Worm (Caenorhabditis elegans) whole organism, L1 larva: ENCODE data around the gene Y75B8A.63.

ENCODE experiments used
- C16A3.4 ChIP-seq: fragments of 150-350 bp; optimal IDR thresholded peaks from 2 replicates; lab custom pipeline; 2014; ENCODE audit warnings: missing biosample characterization, missing genetic modification characterization
- F16B12.6 ChIP-seq: fragments of 150-350 bp; optimal IDR thresholded peaks from 2 replicates; lab custom pipeline; 2014; ENCODE audit warnings: missing biosample characterization, missing genetic modification characterization
- Y116A8C.19 ChIP-seq: sonication (generic microtip); optimal IDR thresholded peaks from 2 replicates; lab custom pipeline; 2016; ENCODE audit warnings: missing compliant biosample characterization, missing genetic modification characterization, borderline replicate concordance
- aha-1 ChIP-seq: fragments of 150-350 bp; optimal IDR thresholded peaks from 2 replicates; lab custom pipeline; 2014; ENCODE audit warnings: missing biosample characterization, missing genetic modification characterization
- alr-1 ChIP-seq: fragments of 200-800 bp; sonication (Bioruptor generic); optimal IDR thresholded peaks from 2 replicates; lab custom pipeline; 2018; ENCODE audit warnings: borderline replicate concordance, mild to moderate bottlenecking, missing genetic modification characterization, missing compliant biosample characterization
- aly-2 ChIP-seq: fragments of 150-350 bp; optimal IDR thresholded peaks from 2 replicates; lab custom pipeline; 2014; ENCODE audit warnings: missing biosample characterization, missing genetic modification characterization
- dpl-1 ChIP-seq, 3 experiments: fragments of 150-350 bp in 2 of 3; sonication (generic microtip) in 1 of 3; optimal IDR thresholded peaks; 2 replicates each; lab custom pipeline; 2014 to 2017; ENCODE audit warnings: missing biosample characterization in 3 of 3, missing genetic modification characterization in 3 of 3, missing genetic modification reagents in 3 of 3
- efl-1 ChIP-seq, 4 experiments: fragments of 150-350 bp; optimal IDR thresholded peaks in 3 of 4; peaks in 1 of 4; 1 replicate in 1 of 4; 2 replicates in 3 of 4; lab custom pipeline; 2014; ENCODE audit warnings: missing biosample characterization in 2 of 4, missing genetic modification characterization in 2 of 4, missing genetic modification reagents in 2 of 4
- efl-3 ChIP-seq: fragments of 200-800 bp; sonication (Bioruptor generic); optimal IDR thresholded peaks from 2 replicates; lab custom pipeline; 2018; ENCODE audit warnings: mild to moderate bottlenecking, missing genetic modification characterization, missing compliant biosample characterization
- egl-27 ChIP-seq, 2 experiments: fragments of 150-350 bp in 1 of 2; sonication (generic microtip); optimal IDR thresholded peaks; 3 replicates each; lab custom pipeline; 2017 to 2018; ENCODE audit warnings: missing biosample characterization in 2 of 2, missing genetic modification characterization in 2 of 2, missing genetic modification reagents in 2 of 2
- ets-5 ChIP-seq: fragments of 200-800 bp; sonication (Bioruptor generic); IDR thresholded peaks from 2 replicates; pipeline ENCODE4 v1.3.6; 2022; ENCODE audit warnings: missing genetic modification characterization, missing compliant biosample characterization
- fkh-10 ChIP-seq: sonication (generic microtip); optimal IDR thresholded peaks from 2 replicates; lab custom pipeline; 2017; ENCODE audit warnings: missing biosample characterization, missing genetic modification reagents, missing genetic modification characterization
- fkh-4 ChIP-seq: sonication (generic microtip); optimal IDR thresholded peaks from 2 replicates; lab custom pipeline; 2016; ENCODE audit warnings: missing compliant biosample characterization, missing genetic modification characterization, borderline replicate concordance
- grh-1 ChIP-seq: fragments of 200-800 bp; sonication (Bioruptor generic); IDR thresholded peaks from 2 replicates; pipeline ENCODE4 v1.3.6; 2022; ENCODE audit warnings: missing genetic modification reagents, missing genetic modification characterization, missing compliant biosample characterization
- hlh-4 ChIP-seq: sonication (generic microtip); optimal IDR thresholded peaks from 2 replicates; lab custom pipeline; 2016; ENCODE audit warnings: mild to moderate bottlenecking, missing genetic modification characterization, missing compliant biosample characterization
- hpl-2 ChIP-seq: fragments of 150-350 bp; optimal IDR thresholded peaks from 2 replicates; lab custom pipeline; 2014; ENCODE audit warnings: missing biosample characterization, missing genetic modification reagents, missing genetic modification characterization
- jun-1 ChIP-seq: fragments of 150-350 bp; optimal IDR thresholded peaks from 2 replicates; lab custom pipeline; 2014; ENCODE audit warnings: missing biosample characterization, missing genetic modification reagents, missing genetic modification characterization
- lin-39 ChIP-seq: fragments of 150-350 bp; optimal IDR thresholded peaks from 2 replicates; lab custom pipeline; 2014; ENCODE audit warnings: missing biosample characterization, missing genetic modification reagents, missing genetic modification characterization
- lsy-2 ChIP-seq, 2 experiments: fragments of 150-350 bp; optimal IDR thresholded peaks; 2 replicates each; lab custom pipeline; 2014; ENCODE audit warnings: missing biosample characterization in 2 of 2, missing genetic modification characterization in 2 of 2
- mef-2 ChIP-seq: fragments of 150-350 bp; optimal IDR thresholded peaks from 2 replicates; lab custom pipeline; 2014; ENCODE audit warnings: missing biosample characterization, missing genetic modification characterization
- mep-1 ChIP-seq: fragments of 150-350 bp; optimal IDR thresholded peaks from 2 replicates; lab custom pipeline; 2014; ENCODE audit warnings: missing biosample characterization, missing genetic modification characterization
- nhr-11 ChIP-seq: fragments of 150-350 bp; optimal IDR thresholded peaks from 2 replicates; lab custom pipeline; 2014; ENCODE audit warnings: missing biosample characterization, missing genetic modification characterization
- nhr-19 ChIP-seq: fragments of 200-800 bp; sonication (Bioruptor generic); conservative IDR thresholded peaks from 2 replicates; pipeline ENCODE4 v1.3.6; 2022; ENCODE audit warnings: missing genetic modification characterization, missing compliant biosample characterization
- nhr-237 ChIP-seq: fragments of 150-350 bp; optimal IDR thresholded peaks from 2 replicates; lab custom pipeline; 2014; ENCODE audit warnings: missing biosample characterization, missing genetic modification characterization
- nhr-28 ChIP-seq: fragments of 150-350 bp; optimal IDR thresholded peaks from 2 replicates; lab custom pipeline; 2014; ENCODE audit warnings: missing biosample characterization, missing genetic modification characterization
- nhr-71 ChIP-seq: sonication (generic microtip); optimal IDR thresholded peaks from 2 replicates; lab custom pipeline; 2016; ENCODE audit warnings: mild to moderate bottlenecking, missing genetic modification characterization, moderate library complexity, missing compliant biosample characterization
- nhr-77 ChIP-seq: fragments of 150-350 bp; optimal IDR thresholded peaks from 2 replicates; lab custom pipeline; 2014; ENCODE audit warnings: missing biosample characterization, missing genetic modification characterization
- nhr-84 ChIP-seq: sonication (generic microtip); optimal IDR thresholded peaks from 2 replicates; lab custom pipeline; 2017; ENCODE audit warnings: missing biosample characterization, missing genetic modification characterization
- nhr-85 ChIP-seq: sonication (generic microtip); peaks from one replicate; lab custom pipeline; 2016; ENCODE audit warnings: missing genetic modification characterization, inconsistent platforms, missing compliant biosample characterization
- pag-3 ChIP-seq: sonication (generic microtip); optimal IDR thresholded peaks from 2 replicates; lab custom pipeline; 2017; ENCODE audit warnings: missing genetic modification characterization, mild to moderate bottlenecking, missing compliant biosample characterization, antibody characterized with exemption, borderline replicate concordance; ENCODE audit not compliant: insufficient read depth
- pax-3 ChIP-seq: fragments of 200-800 bp; sonication (Bioruptor generic); optimal IDR thresholded peaks from 2 replicates; lab custom pipeline; 2018; ENCODE audit warnings: mild to moderate bottlenecking, missing genetic modification characterization, moderate library complexity, missing compliant biosample characterization
- pqm-1 ChIP-seq: sonication (generic microtip); optimal IDR thresholded peaks from 3 replicates; lab custom pipeline; 2017; ENCODE audit warnings: missing biosample characterization, missing genetic modification characterization
- rnt-1 ChIP-seq: sonication (generic microtip); optimal IDR thresholded peaks from 2 replicates; lab custom pipeline; 2016; ENCODE audit warnings: mild to moderate bottlenecking, missing genetic modification characterization, moderate library complexity, missing compliant biosample characterization
- skn-1 ChIP-seq: fragments of 150-350 bp; optimal IDR thresholded peaks from 2 replicates; lab custom pipeline; 2014; ENCODE audit warnings: missing biosample characterization, missing genetic modification characterization
- sup-37 ChIP-seq: fragments of 200-800 bp; sonication (Bioruptor generic); optimal IDR thresholded peaks from 2 replicates; lab custom pipeline; 2018; ENCODE audit warnings: mild to moderate bottlenecking, missing genetic modification characterization, missing compliant biosample characterization
- swsn-7 ChIP-seq: sonication (generic microtip); optimal IDR thresholded peaks from 2 replicates; lab custom pipeline; 2016; ENCODE audit warnings: missing genetic modification characterization, missing compliant biosample characterization
- unc-30 ChIP-seq: sonication (generic microtip); optimal IDR thresholded peaks from 2 replicates; lab custom pipeline; 2017; ENCODE audit warnings: missing biosample characterization, missing genetic modification characterization
- unc-62 ChIP-seq: fragments of 150-350 bp; optimal IDR thresholded peaks from 2 replicates; lab custom pipeline; 2014; ENCODE audit warnings: missing biosample characterization, missing genetic modification reagents, missing genetic modification characterization
- unc-86 ChIP-seq: sonication (generic microtip); optimal IDR thresholded peaks from 2 replicates; lab custom pipeline; 2016; ENCODE audit warnings: missing genetic modification characterization, missing compliant biosample characterization
- unc-98 ChIP-seq: fragments of 200-800 bp; sonication (Bioruptor generic); IDR thresholded peaks from 2 replicates; pipeline ENCODE4 v1.3.6; 2022; ENCODE audit warnings: missing genetic modification characterization, missing compliant biosample characterization
- vab-15 ChIP-seq: sonication (generic microtip); optimal IDR thresholded peaks from 2 replicates; lab custom pipeline; 2017; ENCODE audit warnings: missing genotype, mild to moderate bottlenecking, missing genetic modification characterization, missing compliant biosample characterization
- xbp-1 ChIP-seq: sonication (generic microtip); optimal IDR thresholded peaks from 2 replicates; lab custom pipeline; 2016; ENCODE audit warnings: missing genetic modification characterization, missing compliant biosample characterization
- zag-1 ChIP-seq: fragments of 150-350 bp; optimal IDR thresholded peaks from 2 replicates; lab custom pipeline; 2014; ENCODE audit warnings: missing biosample characterization, missing genetic modification characterization
- zip-4 ChIP-seq: fragments of 200-800 bp; sonication (Bioruptor generic); optimal IDR thresholded peaks from 2 replicates; lab custom pipeline; 2018; ENCODE audit warnings: mild to moderate bottlenecking, missing genetic modification characterization, moderate library complexity, missing compliant biosample characterization
- ztf-11 ChIP-seq, 2 experiments: sonication (generic microtip); optimal IDR thresholded peaks; 2 replicates each; lab custom pipeline; 2016 to 2017; ENCODE audit warnings: missing genetic modification characterization in 2 of 2, missing biosample characterization in 1 of 2, missing compliant biosample characterization in 1 of 2
- ztf-4 ChIP-seq: fragments of 150-350 bp; optimal IDR thresholded peaks from 2 replicates; lab custom pipeline; 2014; ENCODE audit warnings: missing biosample characterization, missing genetic modification characterization

Y75B8A.63 gene

DNA sequence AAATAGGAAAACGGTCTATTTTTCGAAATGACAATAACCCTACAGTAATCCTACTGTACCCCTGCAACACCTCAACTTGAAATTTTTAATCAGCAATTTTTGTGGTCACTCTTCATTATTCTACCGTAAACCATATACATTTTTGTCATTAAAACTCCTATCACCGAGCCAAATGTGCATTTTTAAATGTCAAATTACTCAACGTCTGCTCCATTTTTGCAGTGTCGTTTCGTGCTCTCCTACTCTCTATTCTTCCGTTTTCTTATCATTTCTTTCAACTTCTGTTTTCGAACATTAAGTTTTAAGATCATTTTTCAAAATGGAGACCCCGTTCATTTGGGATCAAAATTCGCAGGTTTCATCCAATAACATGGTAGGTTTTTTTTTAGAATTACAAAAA is 20.3 kb upstream of the Y75B8A.63 start, which contains the start of gene pqn-92:
TSS of gene pqn-92 (plus strand) at position 307 of the 400 bp plus-strand sequence.
- TF ChIP-seq lsy-2 (tag; optimal IDR thresholded peaks at IDR 0.05; lab: Kevin White, UChicago) (no peak), Y116A8C.19 (no peak), F16B12.6 (no peak), egl-27 (tag; optimal IDR thresholded peaks at IDR 0.05; lab: Kevin White, UChicago) (no peak), grh-1 (GFP tag; lab: Robert Waterston, UW) (no peak), aly-2 (tag; lab: Kevin White, UChicago) (no peak), unc-30 (tag; lab: Kevin White, UChicago) (no peak), zag-1 (tag; lab: Kevin White, UChicago) (no peak), pax-3 (no peak), xbp-1 (tag; lab: Kevin White, UChicago) (no peak), mef-2 (tag; lab: Kevin White, UChicago) (no peak)

DNA sequence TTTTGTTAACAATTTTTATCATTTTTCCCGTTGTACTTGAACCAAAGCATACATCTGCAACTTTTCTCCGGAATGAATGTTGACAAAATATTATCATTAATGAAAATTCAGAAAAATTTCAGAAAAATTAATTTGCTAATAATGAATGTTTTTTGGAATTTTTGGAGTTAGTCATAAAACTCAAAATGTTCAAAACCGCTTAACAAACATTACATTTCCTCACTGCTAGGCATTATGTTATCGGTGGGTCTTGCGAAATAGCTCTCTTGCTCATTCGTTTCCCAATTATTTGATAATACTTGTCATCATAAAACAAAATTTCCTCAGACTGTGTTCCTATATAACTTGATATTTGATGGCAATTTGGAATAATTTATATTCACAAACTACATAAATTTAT is 14.9 kb upstream of the Y75B8A.63 start, which contains the start of gene Y75B8A.39:
TSS of gene Y75B8A.39 (plus strand) at position 301 of the 400 bp plus-strand sequence.
- TF ChIP-seq aha-1 (tag; lab: Kevin White, UChicago): no peak
- TF ChIP-seq nhr-237 (tag; lab: Kevin White, UChicago): no peak
- no peak for TF ChIP-seq hlh-4 (tag; lab: Kevin White, UChicago)
- TF ChIP-seq C16A3.4 (tag; lab: Kevin White, UChicago): no peak
- no peak for TF ChIP-seq swsn-7 (tag; lab: Kevin White, UChicago)
- no peak for TF ChIP-seq efl-3 (GFP tag; lab: Kevin White, UChicago)
- no peak for TF ChIP-seq ets-5
- no peak for TF ChIP-seq fkh-4 (tag; lab: Kevin White, UChicago)
- no peak for TF ChIP-seq alr-1 (tag; lab: Kevin White, UChicago)
- no peak for TF ChIP-seq vab-15 (tag; lab: Kevin White, UChicago)
- no peak for TF ChIP-seq lin-39
- no peak for TF ChIP-seq nhr-84 (tag; lab: Kevin White, UChicago)
- TF ChIP-seq rnt-1 (tag; lab: Kevin White, UChicago): no peak
- TF ChIP-seq mef-2 (tag; lab: Kevin White, UChicago): no peak
- no peak for TF ChIP-seq hpl-2
- TF ChIP-seq nhr-19: no peak
- TF ChIP-seq nhr-77 (tag; lab: Kevin White, UChicago): no peak

DNA sequence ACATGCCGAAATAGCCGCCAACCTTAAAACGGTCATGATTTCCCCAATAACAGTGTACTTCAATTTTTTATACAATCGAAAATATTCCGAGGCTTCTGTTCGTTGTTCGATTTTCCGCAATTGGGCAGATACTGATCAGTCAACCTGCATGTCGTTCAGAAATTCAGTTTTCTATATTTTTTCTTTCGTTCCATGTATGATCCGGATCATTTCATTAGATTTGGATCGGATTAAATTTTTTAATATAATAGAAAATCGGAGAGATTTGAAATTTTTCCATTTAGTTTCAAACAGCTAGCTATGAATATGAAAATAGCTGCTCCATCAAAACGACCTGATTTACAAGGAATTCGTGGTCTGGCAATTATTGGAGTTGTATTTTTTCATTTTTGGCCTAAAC is 12.6 kb upstream of the Y75B8A.63 start, which contains the start of gene Y75B8A.37:
TSS of gene Y75B8A.37 (plus strand) at position 301 of the 400 bp plus-strand sequence.
- no peak for TF ChIP-seq pqm-1 (tag; lab: Kevin White, UChicago)
- no peak for TF ChIP-seq nhr-85 (tag; lab: Kevin White, UChicago)
- no peak for TF ChIP-seq skn-1 (tag; lab: Kevin White, UChicago)
- TF ChIP-seq ztf-11 (tag; optimal IDR thresholded peaks at IDR 0.05; lab: Kevin White, UChicago): no peak
- no peak for TF ChIP-seq fkh-10 (GFP tag; lab: Kevin White, UChicago)
- TF ChIP-seq unc-86 (tag; lab: Kevin White, UChicago): no peak
- no peak for TF ChIP-seq dpl-1 (GFP tag; optimal IDR thresholded peaks at IDR 0.05; lab: Kevin White, UChicago)
- no peak for TF ChIP-seq unc-62 (GFP tag; lab: Kevin White, UChicago)
- no peak for TF ChIP-seq sup-37 (GFP tag; lab: Kevin White, UChicago)
- TF ChIP-seq xbp-1 (tag; lab: Kevin White, UChicago): no peak
- TF ChIP-seq grh-1 (GFP tag; lab: Robert Waterston, UW): no peak
- TF ChIP-seq egl-27 (tag; optimal IDR thresholded peaks at IDR 0.05; lab: Kevin White, UChicago): no peak
- TF ChIP-seq alr-1 (tag; lab: Kevin White, UChicago): no peak
- TF ChIP-seq F16B12.6: no peak
- TF ChIP-seq, all 84 proteins: peak for 0

DNA sequence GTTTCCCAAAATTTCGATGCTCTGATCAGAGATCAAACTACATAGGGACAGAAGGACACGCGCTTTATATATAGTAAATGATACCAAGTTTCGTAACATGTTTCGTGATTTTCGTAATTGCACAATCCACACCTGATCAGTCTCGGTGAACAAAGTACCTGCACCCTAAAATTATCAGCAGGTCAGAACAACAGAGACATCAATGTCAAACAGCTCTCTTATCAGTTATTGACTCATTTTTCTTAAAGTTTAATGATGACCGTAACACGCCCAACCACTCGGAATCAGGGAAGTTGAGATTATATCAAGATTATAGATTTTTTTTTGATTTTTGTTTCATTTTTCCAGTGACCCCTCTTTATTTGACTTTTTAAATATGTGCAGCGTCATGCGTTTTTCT is 10.3 kb upstream of the Y75B8A.63 start:
- TF ChIP-seq jun-1 (tag; lab: Kevin White, UChicago) (peak; percentile 47), nhr-28 (tag; lab: Kevin White, UChicago) (no peak), nhr-71 (tag; lab: Kevin White, UChicago) (peak; percentile 15), mep-1 (tag; lab: Kevin White, UChicago) (no peak), alr-1 (tag; lab: Kevin White, UChicago) (no peak), zip-4 (GFP tag; lab: Kevin White, UChicago) (no peak), unc-98 (GFP tag; lab: Robert Waterston, UW) (no peak), skn-1 (tag; lab: Kevin White, UChicago) (no peak), ztf-4 (tag; lab: Kevin White, UChicago) (no peak), lin-39 (no peak), unc-62 (GFP tag; lab: Kevin White, UChicago) (no peak), pag-3 (tag; lab: Kevin White, UChicago) (no peak), nhr-11 (tag; lab: Kevin White, UChicago) (no peak), nhr-84 (tag; lab: Kevin White, UChicago) (no peak), pqm-1 (tag; lab: Kevin White, UChicago) (peak; percentile 64), efl-1 (optimal IDR thresholded peaks at IDR 0.05; lab: Kevin White, UChicago) (no peak), efl-1 (GFP tag; optimal IDR thresholded peaks at IDR 0.05 in 1 of 2; lab: Kevin White, UChicago) (peak in 1 of 2 experiments; percentile 76)
